Worm (Caenorhabditis elegans) whole organism, young adult: ENCODE results near the gene moc-1.

Source experiments
- attf-6 ChIP-seq: fragments of 200-800 bp; sonication (Bioruptor generic); IDR thresholded peaks from 2 replicates; pipeline ENCODE4 v1.3.6; 2022; ENCODE audit warnings: missing genetic modification reagents, missing genetic modification characterization, missing compliant biosample characterization
- bed-2 ChIP-seq: fragments of 200-800 bp; sonication (Bioruptor generic); IDR thresholded peaks from 2 replicates; pipeline ENCODE4 v1.3.6; 2022; ENCODE audit warnings: missing genetic modification reagents, missing genetic modification characterization, missing compliant biosample characterization
- him-1 ChIP-seq: sonication (generic microtip); optimal IDR thresholded peaks from 2 replicates; lab custom pipeline; 2016; ENCODE audit warnings: missing genotype, missing genetic modification reagents, missing genetic modification characterization, missing compliant biosample characterization
- nhr-80 ChIP-seq: sonication (generic microtip); optimal IDR thresholded peaks from 2 replicates; lab custom pipeline; 2016; ENCODE audit warnings: missing genetic modification characterization, missing compliant biosample characterization

DNA sequence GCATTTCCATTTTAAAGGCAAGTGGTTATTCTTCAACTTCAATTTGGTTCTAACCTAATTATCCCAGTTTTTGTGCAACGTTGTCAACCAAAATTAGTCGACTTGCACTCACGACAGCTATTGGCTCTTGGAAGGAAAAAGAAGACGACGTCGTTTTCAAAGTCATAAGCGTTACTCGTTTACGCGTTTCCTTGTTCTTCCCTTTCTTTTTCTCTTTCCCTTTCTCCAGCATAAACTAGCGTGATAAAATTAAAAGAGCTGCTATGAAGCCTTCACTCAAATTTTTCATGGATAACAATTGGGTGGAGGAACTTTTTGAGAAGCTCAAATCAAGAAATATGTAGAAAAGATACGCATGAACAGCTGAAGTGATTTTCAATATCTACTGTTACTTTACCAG, 24.8 kb upstream of the moc-1 start:
- TF ChIP-seq nhr-80 (tag; lab: Kevin White, UChicago), result no peak
- no peak for TF ChIP-seq him-1 (tag; lab: Kevin White, UChicago)
- TF ChIP-seq attf-6, result no peak
- no peak for TF ChIP-seq bed-2 (GFP tag; lab: Robert Waterston, UW)
